Worm (Caenorhabditis elegans) whole organism, L1 larva: Measurements from ENCODE around the gene copb-1.

Source experiments
- C16A3.4 ChIP-seq: fragments of 150-350 bp; optimal IDR thresholded peaks from 2 replicates; lab custom pipeline; 2014; ENCODE audit warnings: missing biosample characterization, missing genetic modification characterization
- C34B4.2 ChIP-seq: sonication (generic microtip); optimal IDR thresholded peaks from 2 replicates; lab custom pipeline; 2017; ENCODE audit warnings: mild to moderate bottlenecking, missing genetic modification characterization, missing compliant biosample characterization
- Y116A8C.19 ChIP-seq: sonication (generic microtip); optimal IDR thresholded peaks from 2 replicates; lab custom pipeline; 2016; ENCODE audit warnings: missing compliant biosample characterization, missing genetic modification characterization, borderline replicate concordance
- aha-1 ChIP-seq: fragments of 150-350 bp; optimal IDR thresholded peaks from 2 replicates; lab custom pipeline; 2014; ENCODE audit warnings: missing biosample characterization, missing genetic modification characterization
- alr-1 ChIP-seq: fragments of 200-800 bp; sonication (Bioruptor generic); optimal IDR thresholded peaks from 2 replicates; lab custom pipeline; 2018; ENCODE audit warnings: borderline replicate concordance, mild to moderate bottlenecking, missing genetic modification characterization, missing compliant biosample characterization
- aly-2 ChIP-seq: fragments of 150-350 bp; optimal IDR thresholded peaks from 2 replicates; lab custom pipeline; 2014; ENCODE audit warnings: missing biosample characterization, missing genetic modification characterization
- blmp-1 ChIP-seq: fragments of 150-350 bp; optimal IDR thresholded peaks from 2 replicates; lab custom pipeline; 2014; ENCODE audit warnings: missing biosample characterization, missing genetic modification characterization
- ceh-90 ChIP-seq: sonication (generic microtip); optimal IDR thresholded peaks from 2 replicates; lab custom pipeline; 2016; ENCODE audit warnings: missing genetic modification characterization, missing compliant biosample characterization
- efl-1 ChIP-seq, 4 experiments: fragments of 150-350 bp; optimal IDR thresholded peaks in 3 of 4; peaks in 1 of 4; 1 replicate in 1 of 4; 2 replicates in 3 of 4; lab custom pipeline; 2014; ENCODE audit warnings: missing biosample characterization in 2 of 4, missing genetic modification characterization in 2 of 4, missing genetic modification reagents in 2 of 4
- ets-5 ChIP-seq: fragments of 200-800 bp; sonication (Bioruptor generic); IDR thresholded peaks from 2 replicates; pipeline ENCODE4 v1.3.6; 2022; ENCODE audit warnings: missing genetic modification characterization, missing compliant biosample characterization
- fkh-10 ChIP-seq: sonication (generic microtip); optimal IDR thresholded peaks from 2 replicates; lab custom pipeline; 2017; ENCODE audit warnings: missing biosample characterization, missing genetic modification reagents, missing genetic modification characterization
- fkh-4 ChIP-seq: sonication (generic microtip); optimal IDR thresholded peaks from 2 replicates; lab custom pipeline; 2016; ENCODE audit warnings: missing compliant biosample characterization, missing genetic modification characterization, borderline replicate concordance
- jun-1 ChIP-seq: fragments of 150-350 bp; optimal IDR thresholded peaks from 2 replicates; lab custom pipeline; 2014; ENCODE audit warnings: missing biosample characterization, missing genetic modification reagents, missing genetic modification characterization
- lin-14 ChIP-seq: fragments of 200-800 bp; sonication (Bioruptor generic); optimal IDR thresholded peaks from 2 replicates; lab custom pipeline; 2018; ENCODE audit warnings: mild to moderate bottlenecking, missing genetic modification characterization, moderate library complexity, missing compliant biosample characterization
- lin-15B ChIP-seq: fragments of 150-350 bp; sonication (generic microtip); optimal IDR thresholded peaks from 3 replicates; lab custom pipeline; 2014; ENCODE audit warnings: missing biosample characterization, missing genetic modification characterization
- lin-35 ChIP-seq, 2 experiments: fragments of 150-350 bp; optimal IDR thresholded peaks; 2 replicates each; lab custom pipeline; 2014; ENCODE audit warnings: missing biosample characterization in 2 of 2, missing genetic modification characterization in 2 of 2, missing genetic modification reagents in 2 of 2
- mep-1 ChIP-seq: fragments of 150-350 bp; optimal IDR thresholded peaks from 2 replicates; lab custom pipeline; 2014; ENCODE audit warnings: missing biosample characterization, missing genetic modification characterization
- nhr-11 ChIP-seq: fragments of 150-350 bp; optimal IDR thresholded peaks from 2 replicates; lab custom pipeline; 2014; ENCODE audit warnings: missing biosample characterization, missing genetic modification characterization
- nhr-19 ChIP-seq: fragments of 200-800 bp; sonication (Bioruptor generic); conservative IDR thresholded peaks from 2 replicates; pipeline ENCODE4 v1.3.6; 2022; ENCODE audit warnings: missing genetic modification characterization, missing compliant biosample characterization
- nhr-47 ChIP-seq: sonication (generic microtip); optimal IDR thresholded peaks from 2 replicates; lab custom pipeline; 2016; ENCODE audit warnings: mild to moderate bottlenecking, missing genetic modification characterization, moderate library complexity, missing compliant biosample characterization
- nhr-71 ChIP-seq: sonication (generic microtip); optimal IDR thresholded peaks from 2 replicates; lab custom pipeline; 2016; ENCODE audit warnings: mild to moderate bottlenecking, missing genetic modification characterization, moderate library complexity, missing compliant biosample characterization
- nhr-76 ChIP-seq: sonication (generic microtip); optimal IDR thresholded peaks from 2 replicates; lab custom pipeline; 2017; ENCODE audit warnings: missing biosample characterization, missing genetic modification characterization
- nhr-77 ChIP-seq: fragments of 150-350 bp; optimal IDR thresholded peaks from 2 replicates; lab custom pipeline; 2014; ENCODE audit warnings: missing biosample characterization, missing genetic modification characterization
- nhr-84 ChIP-seq: sonication (generic microtip); optimal IDR thresholded peaks from 2 replicates; lab custom pipeline; 2017; ENCODE audit warnings: missing biosample characterization, missing genetic modification characterization
- pax-3 ChIP-seq: fragments of 200-800 bp; sonication (Bioruptor generic); optimal IDR thresholded peaks from 2 replicates; lab custom pipeline; 2018; ENCODE audit warnings: mild to moderate bottlenecking, missing genetic modification characterization, moderate library complexity, missing compliant biosample characterization
- skn-1 ChIP-seq: fragments of 150-350 bp; optimal IDR thresholded peaks from 2 replicates; lab custom pipeline; 2014; ENCODE audit warnings: missing biosample characterization, missing genetic modification characterization
- snpc-4 ChIP-seq: fragments of 150-350 bp; optimal IDR thresholded peaks from 2 replicates; lab custom pipeline; 2014; ENCODE audit warnings: missing biosample characterization, missing genetic modification characterization
- snu-23 ChIP-seq: sonication (generic microtip); optimal IDR thresholded peaks from 2 replicates; lab custom pipeline; 2016; ENCODE audit warnings: missing genetic modification characterization, missing compliant biosample characterization
- unc-130 ChIP-seq: fragments of 150-350 bp; optimal IDR thresholded peaks from 2 replicates; lab custom pipeline; 2017; ENCODE audit warnings: missing biosample characterization, missing genetic modification characterization, inconsistent platforms
- unc-30 ChIP-seq: sonication (generic microtip); optimal IDR thresholded peaks from 2 replicates; lab custom pipeline; 2017; ENCODE audit warnings: missing biosample characterization, missing genetic modification characterization
- unc-62 ChIP-seq: fragments of 150-350 bp; optimal IDR thresholded peaks from 2 replicates; lab custom pipeline; 2014; ENCODE audit warnings: missing biosample characterization, missing genetic modification reagents, missing genetic modification characterization
- vab-15 ChIP-seq: sonication (generic microtip); optimal IDR thresholded peaks from 2 replicates; lab custom pipeline; 2017; ENCODE audit warnings: missing genotype, mild to moderate bottlenecking, missing genetic modification characterization, missing compliant biosample characterization

copb-1 gene

DNA sequence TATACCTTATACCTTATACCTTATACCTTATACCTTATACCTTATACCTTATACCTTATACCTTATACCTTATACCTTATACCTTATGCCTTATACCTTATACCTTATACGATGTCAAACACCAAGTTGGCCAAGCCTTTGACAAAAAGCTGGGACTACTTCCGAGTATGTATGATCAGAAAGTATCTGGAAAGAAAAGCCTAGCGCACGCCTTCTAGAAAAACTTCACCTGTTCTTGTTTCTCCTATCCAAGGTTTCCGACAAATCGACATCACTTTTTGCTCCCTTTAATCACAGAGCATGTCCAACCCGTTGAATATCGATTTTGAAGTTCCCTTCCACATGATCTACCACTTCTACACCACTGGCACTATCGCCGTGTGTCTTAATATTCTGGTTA is 30.2 kb upstream of the copb-1 start, which contains the start of gene sri-28 (continued):
- TF ChIP-seq C16A3.4 (tag; lab: Kevin White, UChicago) = no peak

- no peak for TF ChIP-seq unc-30 (tag; lab: Kevin White, UChicago)
- no peak for TF ChIP-seq nhr-19 (GFP tag; lab: Robert Waterston, UW)
- TF ChIP-seq C34B4.2 (tag; lab: Kevin White, UChicago) = no peak
- no peak for TF ChIP-seq blmp-1
- TF ChIP-seq nhr-11 (tag; lab: Kevin White, UChicago) = no peak
These were observed 29.6 kb upstream of the copb-1 start for ce11 chrII:3048989-3049388.

- TF ChIP-seq ceh-90 (tag; lab: Kevin White, UChicago) (no peak), efl-1 (optimal IDR thresholded peaks at IDR 0.05; lab: Kevin White, UChicago) (no peak), efl-1 (GFP tag; optimal IDR thresholded peaks at IDR 0.05 in 1 of 2; lab: Kevin White, UChicago) (no peak), nhr-84 (tag; lab: Kevin White, UChicago) (no peak), C16A3.4 (tag; lab: Kevin White, UChicago) (no peak), aly-2 (tag; lab: Kevin White, UChicago) (no peak), nhr-77 (tag; lab: Kevin White, UChicago) (no peak), mep-1 (tag; lab: Kevin White, UChicago) (no peak), nhr-76 (tag; lab: Kevin White, UChicago) (no peak), alr-1 (no peak), fkh-4 (tag; lab: Kevin White, UChicago) (no peak), lin-35 (GFP tag; optimal IDR thresholded peaks at IDR 0.05; lab: Kevin White, UChicago) (no peak), lin-14 (GFP tag; lab: Kevin White, UChicago) (no peak)
These were observed 27.9 kb upstream of the copb-1 start, which contains the start of gene sri-31 for ce11 chrII:3050703-3051102. sri-31 (plus strand) TSS chrII:3051003.

ce11 chrII:3051332-3051731 is 27.3 kb upstream of the copb-1 start:
- TF ChIP-seq vab-15 (tag; lab: Kevin White, UChicago) = no peak

- TF ChIP-seq unc-130 (tag; lab: Kevin White, UChicago) (no peak), nhr-47 (tag; lab: Kevin White, UChicago) (no peak), alr-1 (no peak), Y116A8C.19 (tag; lab: Kevin White, UChicago) (no peak), jun-1 (tag; lab: Kevin White, UChicago) (no peak), snpc-4 (no peak), pax-3 (tag; lab: Kevin White, UChicago) (no peak), nhr-76 (tag; lab: Kevin White, UChicago) (no peak), fkh-10 (GFP tag; lab: Kevin White, UChicago) (no peak), ets-5 (GFP tag; lab: Robert Waterston, UW) (no peak), nhr-11 (tag; lab: Kevin White, UChicago) (no peak), blmp-1 (no peak)
These were observed 25.8 kb upstream of the copb-1 start for ce11 chrII:3052843-3053242.

- no peak for TF ChIP-seq efl-1 (optimal IDR thresholded peaks at IDR 0.05; lab: Kevin White, UChicago)
- no peak for TF ChIP-seq efl-1 (GFP tag; optimal IDR thresholded peaks at IDR 0.05 in 1 of 2; lab: Kevin White, UChicago)
- no peak for TF ChIP-seq unc-62 (GFP tag; lab: Kevin White, UChicago)
- TF ChIP-seq skn-1 (tag; lab: Kevin White, UChicago) = no peak
- no peak for TF ChIP-seq nhr-76 (tag; lab: Kevin White, UChicago)
- no peak for TF ChIP-seq aha-1 (tag; lab: Kevin White, UChicago)
- TF ChIP-seq snu-23 (GFP tag; lab: Kevin White, UChicago) = no peak
- TF ChIP-seq lin-15B (tag; lab: Kevin White, UChicago) = no peak
- no peak for TF ChIP-seq nhr-71
- TF ChIP-seq, all 84 proteins: peak for 0
These were observed 24.9 kb upstream of the copb-1 start for ce11 chrII:3053689-3054088.
